Fruit fly (Drosophila melanogaster): ENCODE results near the gene HDAC6.

Gene HDAC6

DNA sequence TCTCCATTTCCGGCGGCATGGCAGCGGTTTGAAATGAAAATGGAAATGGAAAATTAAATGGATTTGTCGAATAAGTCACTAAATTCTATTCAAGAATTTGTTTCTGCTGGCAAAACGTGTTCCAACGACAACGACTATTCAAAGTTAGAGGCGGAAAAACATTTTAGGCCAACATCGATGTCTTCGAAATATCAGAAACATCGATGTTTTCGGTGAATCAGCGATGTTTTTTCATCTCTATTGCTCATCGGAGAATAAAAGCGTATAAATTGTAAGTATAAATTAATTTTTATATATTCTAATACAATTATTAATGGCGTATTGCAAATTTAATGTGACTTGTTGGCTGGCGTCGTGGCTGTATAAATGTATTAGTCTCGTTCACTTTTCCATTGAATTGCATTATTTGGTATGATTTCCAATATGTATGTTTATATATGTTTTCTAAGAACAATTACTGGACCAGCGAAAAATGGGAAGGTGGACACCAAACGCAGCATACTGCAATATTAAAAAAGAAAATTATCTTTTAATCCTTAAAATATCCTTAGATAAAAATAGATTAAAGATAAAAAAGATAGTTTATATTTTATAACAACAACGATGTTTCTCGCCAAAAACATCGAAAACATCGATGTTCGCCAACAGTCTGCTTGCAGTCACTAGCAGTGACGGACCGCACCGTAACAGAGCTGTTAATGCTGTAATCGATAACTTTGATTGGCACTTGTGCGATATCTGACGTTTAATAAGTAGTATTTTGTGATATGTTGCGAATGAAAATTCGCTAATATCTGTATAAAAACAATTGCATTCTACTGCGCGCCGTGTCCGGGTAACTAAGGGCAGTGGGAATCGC lies 11.6 kb downstream of the HDAC6 start, which contains the start of the genes CG12608 and Prp5:
Gene CG12608, minus strand, starts transcription at position 153 of the 859 bp plus-strand sequence.
Gene Prp5, plus strand, starts transcription at position 697 of the 859 bp plus-strand sequence.
- no peak for TF ChIP-seq CG17801 (GFP tag; optimal IDR thresholded peaks at IDR 0.05; ENCODE audit: partially characterized antibody)

- no peak for TF ChIP-seq CG17801 (GFP tag; optimal IDR thresholded peaks at IDR 0.05; ENCODE audit: partially characterized antibody)
These were observed 19.6 kb downstream of the HDAC6 start for dm6 chrX:15352692-15353091.

dm6 chrX:15353654-15354053 lies 20.5 kb downstream of the HDAC6 start:
- TF ChIP-seq CG17801 (GFP tag; optimal IDR thresholded peaks at IDR 0.05; ENCODE audit: partially characterized antibody) = no peak

- no peak for TF ChIP-seq CG17801 (GFP tag; optimal IDR thresholded peaks at IDR 0.05; ENCODE audit: partially characterized antibody)
These were observed 23.3 kb downstream of the HDAC6 start for dm6 chrX:15356410-15356809.

DNA sequence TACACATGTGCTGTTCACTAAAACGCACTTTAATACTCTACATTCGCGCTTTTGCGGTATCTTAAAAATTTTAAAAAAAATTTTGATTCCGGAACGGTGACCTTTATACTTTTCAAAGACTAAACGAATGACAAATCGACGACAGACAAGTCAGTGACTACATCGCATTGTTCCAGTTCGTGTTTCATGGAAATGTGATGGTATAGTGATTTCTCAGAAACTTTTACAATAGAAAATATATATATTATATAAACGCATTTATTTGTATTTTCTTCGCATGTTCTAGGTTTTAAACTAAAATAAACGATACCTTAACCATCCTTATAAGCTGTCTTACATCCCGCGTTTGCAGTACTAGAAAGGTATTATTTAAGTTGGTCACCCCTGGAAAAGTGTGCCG lies 27.9 kb downstream of the HDAC6 start, which contains the start of gene Pp1-13C:
Gene Pp1-13C, minus strand, starts transcription at position 101 of the 400 bp plus-strand sequence.
- TF ChIP-seq CG17801 (GFP tag; optimal IDR thresholded peaks at IDR 0.05; ENCODE audit: partially characterized antibody) = no peak

DNA sequence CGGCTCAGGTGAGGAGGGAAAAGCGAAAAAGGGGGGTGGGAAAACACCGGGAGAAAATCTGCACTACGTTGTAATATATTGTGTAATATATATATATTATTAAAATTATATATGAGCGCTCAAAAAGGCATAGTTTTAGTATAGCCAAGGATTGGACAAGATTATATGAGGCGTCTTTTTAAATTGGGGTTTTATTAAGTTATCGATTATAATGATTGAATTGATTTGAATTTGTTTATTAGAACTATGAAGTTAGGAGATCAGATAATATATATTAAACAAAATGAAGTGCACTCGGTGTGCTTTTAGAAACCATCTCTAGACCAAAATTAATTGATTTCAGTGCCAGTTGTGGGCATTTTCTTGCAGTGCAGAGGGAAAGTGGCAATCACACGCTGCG lies 30.5 kb downstream of the HDAC6 start:
- TF ChIP-seq CG17801 (GFP tag; optimal IDR thresholded peaks at IDR 0.05; ENCODE audit: partially characterized antibody) = no peak

DNA sequence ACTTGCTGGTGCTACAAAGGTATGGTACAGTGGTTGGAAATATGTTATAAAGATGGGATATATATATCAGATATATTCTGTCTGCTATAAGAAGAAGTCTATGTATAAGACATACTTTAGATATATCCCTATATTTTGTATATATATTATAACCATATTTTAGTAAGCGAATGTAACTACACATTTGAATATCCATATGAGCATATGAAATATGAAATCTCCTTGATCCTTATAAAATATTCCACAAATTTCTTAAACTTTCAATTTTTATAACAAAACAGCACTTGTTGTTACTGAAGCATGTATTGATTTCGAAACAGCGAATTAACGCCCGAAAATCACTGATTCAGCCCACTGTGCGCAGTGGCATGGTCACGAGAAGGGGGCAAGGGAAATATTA lies 31.4 kb downstream of the HDAC6 start:
- TF ChIP-seq CG17801 (GFP tag; optimal IDR thresholded peaks at IDR 0.05; ENCODE audit: partially characterized antibody) = no peak

dm6 chrX:15370103-15370502 lies 37.0 kb downstream of the HDAC6 start:
- TF ChIP-seq CG17801 (GFP tag; optimal IDR thresholded peaks at IDR 0.05; ENCODE audit: partially characterized antibody) = no peak

dm6 chrX:15379014-15379491 lies 45.9 kb downstream of the HDAC6 start, which contains the start of gene acj6:
Gene acj6 (minus strand): TSS chrX:15379064.
- no peak for TF ChIP-seq CG17801 (GFP tag; optimal IDR thresholded peaks at IDR 0.05; ENCODE audit: partially characterized antibody)

DNA sequence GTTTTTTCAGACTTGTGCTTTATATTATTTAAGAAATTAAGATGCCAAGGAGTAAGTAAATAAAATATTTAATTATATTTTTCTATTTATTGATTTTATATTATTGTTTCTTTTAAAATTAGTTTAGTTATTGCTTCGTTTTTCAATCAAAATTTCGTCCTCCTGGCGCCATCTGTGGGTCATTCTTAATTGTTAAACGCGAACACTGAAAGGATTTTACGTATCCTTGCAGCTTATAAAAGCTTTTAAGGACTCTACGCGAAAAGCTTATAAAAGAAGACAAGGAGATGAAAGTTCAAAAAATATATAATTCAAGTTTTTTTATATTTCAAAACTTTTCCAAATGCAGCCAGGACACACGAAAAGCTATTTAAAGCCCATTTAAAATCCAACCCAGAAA lies 47.1 kb downstream of the HDAC6 start:
- no peak for TF ChIP-seq CG17801 (GFP tag; optimal IDR thresholded peaks at IDR 0.05; ENCODE audit: partially characterized antibody)

DNA sequence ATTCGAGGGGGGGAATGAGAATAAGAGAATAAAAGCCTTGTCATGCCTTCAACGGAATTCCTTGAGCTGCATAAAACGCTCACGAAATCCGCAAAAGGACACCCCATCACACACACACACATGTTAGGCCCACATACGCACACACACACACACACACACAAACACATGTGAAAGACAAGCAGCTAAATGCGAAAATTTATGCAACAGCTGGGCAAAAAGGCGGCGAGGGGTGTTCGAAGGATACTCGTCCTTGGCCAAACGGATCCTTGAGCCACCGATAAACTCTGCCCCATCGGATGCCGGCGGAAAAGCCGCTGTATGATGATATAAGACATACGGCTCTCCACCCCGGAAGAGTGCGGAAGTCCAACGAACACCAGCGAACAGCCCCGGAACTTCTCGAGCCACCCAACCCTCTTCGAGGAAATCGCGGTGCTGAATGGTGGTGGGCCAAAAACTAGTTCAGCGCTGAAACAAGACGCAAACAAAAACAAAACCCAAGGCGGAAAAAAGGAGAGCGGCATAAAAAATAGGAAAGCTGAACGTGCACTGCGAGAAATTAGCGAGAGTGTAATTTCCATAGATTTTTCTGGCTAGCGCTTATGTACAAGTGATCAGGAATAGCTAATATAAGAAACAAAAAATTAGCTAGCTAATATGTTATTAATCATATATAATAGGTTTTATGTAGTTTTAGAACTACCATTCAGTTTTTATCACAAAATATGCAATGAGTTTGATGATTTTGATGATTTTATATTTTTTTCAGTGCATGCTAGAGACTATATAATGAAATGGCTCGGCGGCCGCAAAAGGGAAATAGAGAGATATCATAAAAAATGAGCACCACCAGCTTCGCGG lies 50.6 kb downstream of the HDAC6 start:
- no peak for TF ChIP-seq CG17801 (GFP tag; optimal IDR thresholded peaks at IDR 0.05; ENCODE audit: partially characterized antibody)

DNA sequence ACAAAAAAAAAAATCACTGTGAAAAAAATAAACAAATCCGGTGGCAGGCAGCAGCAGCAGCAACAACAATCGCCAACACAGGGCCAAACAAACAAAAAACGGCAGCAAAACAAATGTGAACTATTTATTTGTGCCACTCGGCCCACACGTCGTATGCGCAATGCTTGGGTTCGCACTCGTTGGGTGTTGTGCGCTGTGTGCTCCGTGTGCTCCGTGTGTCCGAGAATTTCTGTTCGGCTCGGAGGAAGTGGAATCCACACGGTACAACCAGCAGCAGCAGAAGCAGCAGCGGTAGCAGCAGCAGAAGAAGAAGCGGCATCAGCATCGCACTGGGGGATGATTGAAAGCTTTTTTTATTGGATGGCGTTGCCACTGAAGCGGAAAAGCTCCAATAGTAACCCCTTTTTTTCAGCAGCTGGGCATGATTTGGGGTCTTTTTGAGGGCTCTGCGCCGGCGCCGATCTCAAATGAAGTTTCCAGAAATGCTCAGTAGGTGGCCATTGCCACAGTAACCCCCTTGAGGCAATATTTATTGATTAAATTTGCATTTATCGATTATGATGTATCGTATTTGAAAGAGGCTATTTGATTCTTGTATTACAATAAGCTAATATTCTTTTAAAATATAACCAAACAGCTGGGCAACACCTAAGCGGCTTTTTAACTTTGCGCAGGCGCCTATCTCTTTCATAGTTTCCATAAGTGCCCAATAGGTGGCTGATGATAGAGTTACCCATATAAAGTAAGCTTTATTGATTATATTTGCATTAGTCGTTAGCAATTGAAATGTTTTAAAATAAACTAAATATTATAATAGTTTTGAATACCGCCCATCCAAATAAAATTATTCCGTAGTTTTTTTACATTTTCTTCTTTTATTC lies 52.3 kb downstream of the HDAC6 start, which contains the start of gene CG9164:
Gene CG9164, minus strand, starts transcription at position 266 of the 881 bp plus-strand sequence.
- no peak for TF ChIP-seq CG17801 (GFP tag; optimal IDR thresholded peaks at IDR 0.05; ENCODE audit: partially characterized antibody)

DNA sequence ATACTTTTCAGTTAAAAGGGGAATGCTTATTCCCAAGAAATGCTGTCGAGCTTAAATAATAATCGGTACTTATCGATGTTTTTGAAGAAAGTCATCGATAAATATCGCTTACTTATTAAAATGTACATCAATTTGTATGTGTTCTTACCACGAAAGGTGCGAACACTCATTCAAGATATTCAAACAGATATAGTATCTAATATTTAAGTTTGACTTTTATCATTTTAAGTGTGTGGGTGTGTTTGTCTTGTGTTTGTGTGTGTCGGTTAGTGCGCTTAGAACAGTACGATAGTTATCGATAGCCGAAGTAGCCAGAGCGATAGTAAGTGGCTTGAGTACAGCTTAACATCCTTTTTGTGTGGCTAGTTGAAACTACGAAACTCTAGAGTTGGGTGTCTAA lies 54.2 kb downstream of the HDAC6 start:
- no peak for TF ChIP-seq CG17801 (GFP tag; optimal IDR thresholded peaks at IDR 0.05; ENCODE audit: partially characterized antibody)
